Fruit fly (Drosophila melanogaster) whole organism, embryonic: ENCODE results near the gene CG4393.

Experiments
- Adf1 ChIP-seq: fragments of 200-800 bp; sonication (Bioruptor generic); IDR thresholded peaks from 2 replicates; pipeline ENCODE4 v1.3.6; 2022; ENCODE audit warnings: missing biosample characterization, missing genetic modification characterization
- Bdp1 ChIP-seq: fragments of 200-800 bp; sonication (Bioruptor generic); optimal IDR thresholded peaks from 3 replicates; lab custom pipeline; 2016; ENCODE audit warnings: missing biosample characterization, missing genetic modification characterization
- CG10267 ChIP-seq: fragments of 200-800 bp; sonication (Bioruptor generic); optimal IDR thresholded peaks from 2 replicates; lab custom pipeline; 2018; ENCODE audit warnings: missing biosample characterization, mild to moderate bottlenecking, missing genetic modification characterization, moderate library complexity
- CG11085 ChIP-seq: fragments of 200-800 bp; sonication (Bioruptor generic); IDR thresholded peaks from 2 replicates; pipeline ENCODE4 v1.3.6; 2022; ENCODE audit warnings: missing biosample characterization, missing genetic modification characterization
- CG11247 ChIP-seq: fragments of 200-800 bp; sonication (Bioruptor generic); IDR thresholded peaks from 2 replicates; pipeline ENCODE4 v1.3.6; 2022; ENCODE audit warnings: missing biosample characterization, missing genetic modification characterization
- CG13287 ChIP-seq: fragments of 200-800 bp; sonication (Bioruptor generic); IDR thresholded peaks from 2 replicates; pipeline ENCODE4 v1.3.6; 2022; ENCODE audit warnings: missing biosample characterization, missing genetic modification characterization; ENCODE audit not compliant: partially characterized antibody
- CG15011 ChIP-seq: fragments of 200-800 bp; sonication (Bioruptor generic); optimal IDR thresholded peaks from 3 replicates; lab custom pipeline; 2018; ENCODE audit warnings: missing biosample characterization, mild to moderate bottlenecking, missing genetic modification characterization
- CG16863 ChIP-seq: fragments of 200-800 bp; sonication (Bioruptor generic); optimal IDR thresholded peaks from 3 replicates; lab custom pipeline; 2016; ENCODE audit warnings: missing biosample characterization, missing genetic modification characterization
- CG17186 ChIP-seq: fragments of 200-800 bp; sonication (Bioruptor generic); optimal IDR thresholded peaks from 3 replicates; lab custom pipeline; 2017; ENCODE audit warnings: missing biosample characterization, missing genetic modification reagents, missing genetic modification characterization
- CG17328 ChIP-seq: fragments of 200-800 bp; sonication (Bioruptor generic); IDR thresholded peaks from 2 replicates; pipeline ENCODE4 v1.3.6; 2022; ENCODE audit warnings: missing biosample characterization, missing genetic modification characterization
- CG17359 ChIP-seq: fragments of 200-800 bp; sonication (Bioruptor generic); optimal IDR thresholded peaks from 3 replicates; lab custom pipeline; 2018; ENCODE audit warnings: missing biosample characterization, mild to moderate bottlenecking, missing genetic modification characterization, moderate library complexity
- CG17361 ChIP-seq: fragments of 200-800 bp; sonication (Bioruptor generic); IDR thresholded peaks from 3 replicates; pipeline ENCODE4 v1.3.6; 2022; ENCODE audit warnings: missing biosample characterization, missing genetic modification characterization
- CG17568 ChIP-seq: fragments of 200-800 bp; sonication (Bioruptor generic); optimal IDR thresholded peaks from 2 replicates; lab custom pipeline; 2018; ENCODE audit warnings: missing biosample characterization, mild to moderate bottlenecking, missing genetic modification characterization, moderate library complexity
- CG17912 ChIP-seq: fragments of 200-800 bp; sonication (Bioruptor generic); optimal IDR thresholded peaks from 2 replicates; lab custom pipeline; 2018; ENCODE audit warnings: missing biosample characterization, mild to moderate bottlenecking, missing genetic modification characterization
- CG1792 ChIP-seq: fragments of 200-800 bp; sonication (Bioruptor generic); optimal IDR thresholded peaks from 2 replicates; lab custom pipeline; 2016; ENCODE audit warnings: missing biosample characterization, missing genetic modification characterization
- CG18011 ChIP-seq: fragments of 200-800 bp; sonication (Bioruptor generic); optimal IDR thresholded peaks from 2 replicates; lab custom pipeline; 2017; ENCODE audit warnings: missing biosample characterization, missing genetic modification characterization, mild to moderate bottlenecking, moderate library complexity, missing genotype
- CG2199 ChIP-seq: fragments of 200-800 bp; sonication (Bioruptor generic); IDR thresholded peaks from 3 replicates; pipeline ENCODE4 v1.3.6; 2022; ENCODE audit warnings: missing biosample characterization, missing genetic modification characterization
- CG42726 ChIP-seq: fragments of 200-800 bp; sonication (Bioruptor generic); IDR thresholded peaks from 2 replicates; pipeline ENCODE4 v1.3.6; 2022; ENCODE audit warnings: missing biosample characterization, missing genetic modification characterization; ENCODE audit not compliant: partially characterized antibody
- CG6689 ChIP-seq: fragments of 200-800 bp; sonication (Bioruptor generic); IDR thresholded peaks from 2 replicates; pipeline ENCODE4 v1.3.6; 2022; ENCODE audit warnings: missing biosample characterization, missing genetic modification characterization
- CG6854 ChIP-seq: fragments of 200-800 bp; sonication (Bioruptor generic); optimal IDR thresholded peaks from 3 replicates; lab custom pipeline; 2017; ENCODE audit warnings: missing biosample characterization, mild to moderate bottlenecking, missing genetic modification characterization
- CG8281 ChIP-seq: fragments of 200-800 bp; sonication (Bioruptor generic); optimal IDR thresholded peaks from 2 replicates; lab custom pipeline; 2018; ENCODE audit warnings: missing biosample characterization, mild to moderate bottlenecking, missing genetic modification characterization, moderate library complexity
- CG9876 ChIP-seq: fragments of 200-800 bp; sonication (Bioruptor generic); optimal IDR thresholded peaks from 2 replicates; lab custom pipeline; 2016; ENCODE audit warnings: missing biosample characterization, missing genetic modification characterization
- Gug ChIP-seq: fragments of 200-800 bp; sonication (Bioruptor generic); IDR thresholded peaks from 4 replicates; pipeline ENCODE4 v1.3.6; 2022; ENCODE audit warnings: missing biosample characterization, missing genetic modification characterization
- H15 ChIP-seq: fragments of 200-800 bp; sonication (Bioruptor generic); IDR thresholded peaks from 3 replicates; pipeline ENCODE4 v1.3.6; 2022; ENCODE audit warnings: missing biosample characterization, missing genetic modification characterization
- Optix ChIP-seq: fragments of 200-800 bp; sonication (Bioruptor generic); IDR thresholded peaks from 3 replicates; pipeline ENCODE4 v1.3.6; 2022; ENCODE audit warnings: missing biosample characterization, missing genetic modification characterization
- Poxn ChIP-seq: fragments of 200-800 bp; sonication (Bioruptor generic); IDR thresholded peaks from 2 replicates; pipeline ENCODE4 v1.3.6; 2022; ENCODE audit warnings: missing biosample characterization, missing genetic modification characterization
- Side ChIP-seq: fragments of 200-800 bp; sonication (Bioruptor generic); optimal IDR thresholded peaks from 2 replicates; lab custom pipeline; 2016; ENCODE audit warnings: missing biosample characterization, missing genetic modification characterization
- Sin3A ChIP-seq: fragments of >200 bp; optimal IDR thresholded peaks from 2 replicates; lab custom pipeline; 2018
- Sry-β ChIP-seq: fragments of 200-800 bp; sonication (Bioruptor generic); optimal IDR thresholded peaks from 2 replicates; lab custom pipeline; 2018; ENCODE audit warnings: missing biosample characterization, mild to moderate bottlenecking, missing genetic modification characterization, moderate library complexity
- ato ChIP-seq: fragments of 200-800 bp; sonication (Bioruptor generic); IDR thresholded peaks from 2 replicates; pipeline ENCODE4 v1.3.6; 2022; ENCODE audit warnings: missing biosample characterization, missing genetic modification characterization; ENCODE audit not compliant: partially characterized antibody
- chm ChIP-seq: fragments of 200-800 bp; sonication (Bioruptor generic); IDR thresholded peaks from 2 replicates; pipeline ENCODE4 v1.3.6; 2022; ENCODE audit warnings: missing biosample characterization, missing genetic modification characterization
- dmrt11E ChIP-seq: fragments of 200-800 bp; sonication (Bioruptor generic); optimal IDR thresholded peaks from 3 replicates; lab custom pipeline; 2018; ENCODE audit warnings: missing biosample characterization, mild to moderate bottlenecking, missing genetic modification characterization, moderate library complexity
- ems ChIP-seq: fragments of 200-800 bp; sonication (Bioruptor generic); optimal IDR thresholded peaks from 3 replicates; lab custom pipeline; 2016; ENCODE audit warnings: missing biosample characterization, missing genetic modification characterization
- gcm ChIP-seq: fragments of 200-800 bp; sonication (Bioruptor generic); optimal IDR thresholded peaks from 2 replicates; lab custom pipeline; 2019; ENCODE audit warnings: missing biosample characterization, mild to moderate bottlenecking, missing genetic modification characterization, moderate library complexity
- grn ChIP-seq: fragments of 200-800 bp; sonication (Bioruptor generic); optimal IDR thresholded peaks from 3 replicates; lab custom pipeline; 2017; ENCODE audit warnings: missing biosample characterization, missing genetic modification characterization
- gt ChIP-seq: fragments of 200-800 bp; sonication (Bioruptor generic); IDR thresholded peaks from 2 replicates; pipeline ENCODE4 v1.3.6; 2022; ENCODE audit warnings: missing biosample characterization, missing genetic modification characterization
- jing ChIP-seq: fragments of 200-800 bp; sonication (Bioruptor generic); optimal IDR thresholded peaks from 2 replicates; lab custom pipeline; 2018; ENCODE audit warnings: missing biosample characterization, mild to moderate bottlenecking, missing genetic modification characterization
- klu ChIP-seq: fragments of 200-800 bp; sonication (Bioruptor generic); IDR thresholded peaks from 2 replicates; pipeline ENCODE4 v1.3.6; 2022; ENCODE audit warnings: missing biosample characterization, missing genetic modification characterization
- knrl ChIP-seq: fragments of 200-800 bp; sonication (Bioruptor generic); IDR thresholded peaks from 3 replicates; pipeline ENCODE4 v1.3.6; 2022; ENCODE audit warnings: missing biosample characterization, missing genetic modification characterization; ENCODE audit not compliant: partially characterized antibody
- luna ChIP-seq: fragments of 200-800 bp; sonication (Bioruptor generic); optimal IDR thresholded peaks from 2 replicates; lab custom pipeline; 2016; ENCODE audit warnings: missing biosample characterization, missing genetic modification characterization
- mirr ChIP-seq: fragments of 200-800 bp; sonication (Bioruptor generic); optimal IDR thresholded peaks from 3 replicates; lab custom pipeline; 2018; ENCODE audit warnings: missing biosample characterization, mild to moderate bottlenecking, missing genetic modification characterization
- pita ChIP-seq: fragments of 200-800 bp; sonication (Bioruptor generic); optimal IDR thresholded peaks from 2 replicates; lab custom pipeline; 2017; ENCODE audit warnings: missing biosample characterization, mild to moderate bottlenecking, missing genetic modification characterization
- repo ChIP-seq: fragments of 200-800 bp; sonication (Bioruptor generic); optimal IDR thresholded peaks from 2 replicates; lab custom pipeline; 2016; ENCODE audit warnings: missing biosample characterization, missing genetic modification characterization
- sqz ChIP-seq: fragments of 200-800 bp; sonication (Bioruptor generic); optimal IDR thresholded peaks from 3 replicates; lab custom pipeline; 2018; ENCODE audit warnings: missing biosample characterization, mild to moderate bottlenecking, missing genetic modification characterization
- tll ChIP-seq, 2 experiments: fragments of 200-800 bp in 1 of 2; fragments of >200 bp in 1 of 2; sonication (Bioruptor generic) in 1 of 2; optimal IDR thresholded peaks; 2 replicates each; lab custom pipeline; 2017 to 2019; ENCODE audit warnings: missing biosample characterization in 2 of 2, missing genetic modification characterization in 2 of 2, mild to moderate bottlenecking in 1 of 2, moderate library complexity in 1 of 2
- trh ChIP-seq: fragments of 200-800 bp; sonication (Bioruptor generic); optimal IDR thresholded peaks from 2 replicates; lab custom pipeline; 2016; ENCODE audit warnings: missing biosample characterization, missing genetic modification characterization
- usp ChIP-seq: fragments of >200 bp; optimal IDR thresholded peaks from 2 replicates; lab custom pipeline; 2017; ENCODE audit warnings: missing biosample characterization, missing genetic modification characterization
- vfl ChIP-seq: fragments of 200-800 bp; sonication (Bioruptor generic); optimal IDR thresholded peaks from 2 replicates; lab custom pipeline; 2016; ENCODE audit warnings: missing biosample characterization, missing genetic modification characterization
- z ChIP-seq: fragments of 200-800 bp; sonication (Bioruptor generic); IDR thresholded peaks from 3 replicates; pipeline ENCODE4 v1.3.6; 2022; ENCODE audit warnings: missing biosample characterization, missing genetic modification characterization

Gene CG4393

dm6 chr3R:23355829-23356738, 28.5 kb downstream of the CG4393 start, which contains the start of the genes ATPsynCF6 and Sec13 (continued):
- TF ChIP-seq Adf1 (GFP tag; lab: Robert Waterston, UW) (no peak), tll (GFP tag; optimal IDR thresholded peaks at IDR 0.05; lab: Kevin White, UChicago) (no peak), klu (GFP tag; lab: Robert Waterston, UW) (peak; percentile 46; the same call in 1 of the 2 replicates), jing (no peak), Optix (GFP tag; lab: Robert Waterston, UW) (no peak), vfl (GFP tag; lab: Kevin White, UChicago) (no peak), CG17361 (GFP tag; lab: Robert Waterston, UW) (0 out of 3 replicates have a peak, but pooled peaks have one; percentile 52), chm (GFP tag; lab: Robert Waterston, UW) (peak; percentile 47; the same call in 1 of the 2 replicates), repo (GFP tag; lab: Kevin White, UChicago) (no peak), CG17328 (GFP tag; lab: Robert Waterston, UW) (peak; percentile 37; the same call in 1 of the 2 replicates), z (GFP tag; lab: Robert Waterston, UW) (no peak), CG1792 (GFP tag; lab: Kevin White, UChicago) (no peak), grn (no peak), knrl (GFP tag; lab: Robert Waterston, UW) (peak; percentile 93), CG8281 (tag; lab: Kevin White, UChicago) (peak; percentile 9), Sin3A (lab: Kevin White, UChicago) (peak; percentile 16), CG42726 (GFP tag; lab: Robert Waterston, UW) (peak; percentile 93), CG2199 (GFP tag; lab: Robert Waterston, UW) (0 out of 3 replicates have a peak, but pooled peaks have one; percentile 21), luna (GFP tag; lab: Kevin White, UChicago) (no peak), CG6854 (GFP tag; lab: Kevin White, UChicago) (no peak), CG9876 (GFP tag; lab: Kevin White, UChicago) (peak; percentile 7), mirr (peak; percentile 1), CG11247 (peak; percentile 65), CG10267 (tag; lab: Kevin White, UChicago) (peak; percentile 56), CG6689 (peak; percentile 48), CG17568 (no peak), CG11085 (GFP tag; lab: Robert Waterston, UW) (peak; percentile 47; the same call in 1 of the 2 replicates), ato (peak; percentile 94), CG17912 (GFP tag; lab: Kevin White, UChicago) (no peak), Gug (GFP tag; lab: Robert Waterston, UW) (peak; percentile 37; the same call in 1 of the 4 replicates), gcm (GFP tag; lab: Kevin White, UChicago) (no peak), Poxn (GFP tag; lab: Robert Waterston, UW) (peak; percentile 3; the same call in 1 of the 2 replicates), CG13287 (GFP tag; lab: Robert Waterston, UW) (peak; percentile 88), CG16863 (GFP tag; lab: Kevin White, UChicago) (no peak), CG15011 (peak; percentile 18), usp (no peak), ems (GFP tag; lab: Kevin White, UChicago) (peak; percentile 13), CG17359 (tag; lab: Kevin White, UChicago) (peak; percentile 59), CG17186 (GFP tag; lab: Kevin White, UChicago) (peak; percentile 15), pita (GFP tag; lab: Kevin White, UChicago) (no peak), Bdp1 (GFP tag; lab: Kevin White, UChicago) (no peak), sqz (GFP tag; lab: Kevin White, UChicago) (peak; percentile 58), H15 (GFP tag; lab: Robert Waterston, UW) (peak; percentile 44; the same call in 1 of the 3 replicates), gt (GFP tag; lab: Robert Waterston, UW) (no peak), CG18011 (GFP tag; lab: Kevin White, UChicago) (no peak), Sry-β (GFP tag; lab: Kevin White, UChicago) (peak; percentile 21), dmrt11E (tag; lab: Kevin White, UChicago) (peak; percentile 7), Side (peak; percentile 21), trh (no peak)
